Worm (Caenorhabditis elegans) whole organism, midembryonic: Measurements from ENCODE around the gene mon-2.

Experiments
- med-1 ChIP-seq: sonication (generic microtip); optimal IDR thresholded peaks from 2 replicates; lab custom pipeline; 2017; ENCODE audit warnings: missing genetic modification characterization, mild to moderate bottlenecking, missing compliant biosample characterization, antibody characterized with exemption, missing genetic modification reagents; ENCODE audit not compliant: insufficient read depth
- ztf-29 ChIP-seq: fragments of 200-800 bp; sonication (Bioruptor generic); IDR thresholded peaks from 2 replicates; pipeline ENCODE4 v1.3.6; 2022; ENCODE audit warnings: missing genetic modification reagents, missing genetic modification characterization, missing compliant biosample characterization

ce11 chrIV:12143231-12143630, 46.7 kb downstream of the mon-2 start, which contains the start of gene B0001.5:
- TF ChIP-seq med-1 (GFP tag; lab: Kevin White, UChicago) = no peak
- no peak for TF ChIP-seq ztf-29
